Fruit fly (Drosophila melanogaster) whole organism, prepupa: ENCODE measurements around the gene yellow-e3.

Source experiments
- Blimp-1 ChIP-seq: fragments of 200-800 bp; sonication (Bioruptor generic); optimal IDR thresholded peaks from 3 replicates; lab custom pipeline; 2017; ENCODE audit warnings: missing biosample characterization, missing genetic modification characterization, mild to moderate bottlenecking, moderate library complexity, missing genetic modification reagents
- CG11294 ChIP-seq: fragments of 200-800 bp; sonication (Bioruptor generic); IDR thresholded peaks from 2 replicates; pipeline ENCODE4 v1.3.6; 2022; ENCODE audit warnings: missing biosample characterization, missing genetic modification characterization
- CG11762 ChIP-seq: fragments of 200-800 bp; sonication (Bioruptor generic); optimal IDR thresholded peaks from 3 replicates; lab custom pipeline; 2016; ENCODE audit warnings: missing biosample characterization, missing genetic modification characterization; ENCODE audit not compliant: insufficient read depth
- CG15336 ChIP-seq: fragments of 200-800 bp; sonication (Bioruptor generic); IDR thresholded peaks from 2 replicates; pipeline ENCODE4 v1.3.6; 2022; ENCODE audit warnings: missing biosample characterization, missing genetic modification characterization
- CG1621 ChIP-seq: fragments of 200-800 bp; sonication (Bioruptor generic); optimal IDR thresholded peaks from 3 replicates; lab custom pipeline; 2018; ENCODE audit warnings: missing biosample characterization, mild to moderate bottlenecking, missing genetic modification characterization
- CG16779 ChIP-seq: fragments of 200-800 bp; sonication (Bioruptor generic); optimal IDR thresholded peaks from 3 replicates; lab custom pipeline; 2017; ENCODE audit warnings: missing biosample characterization, mild to moderate bottlenecking, missing genetic modification characterization
- CG3032 ChIP-seq: fragments of 200-800 bp; optimal IDR thresholded peaks from 2 replicates; lab custom pipeline; 2019; ENCODE audit warnings: missing biosample characterization, mild to moderate bottlenecking, missing genetic modification characterization, moderate library complexity
- CG31627 ChIP-seq: fragments of 200-800 bp; sonication (Bioruptor generic); optimal IDR thresholded peaks from 3 replicates; lab custom pipeline; 2016; ENCODE audit warnings: missing biosample characterization, missing genetic modification characterization
- CG34406 ChIP-seq: fragments of 200-800 bp; sonication (Bioruptor generic); optimal IDR thresholded peaks from 3 replicates; lab custom pipeline; 2016; ENCODE audit warnings: missing biosample characterization, missing genetic modification characterization
- CG6163 ChIP-seq: fragments of 200-800 bp; sonication (Bioruptor generic); IDR thresholded peaks from 3 replicates; pipeline ENCODE4 v1.3.6; 2022; ENCODE audit warnings: missing biosample characterization, missing genetic modification characterization
- CG6276 ChIP-seq: fragments of 200-800 bp; sonication (Bioruptor generic); optimal IDR thresholded peaks from 2 replicates; lab custom pipeline; 2017; ENCODE audit warnings: missing biosample characterization, mild to moderate bottlenecking, missing genetic modification characterization
- CG6792 ChIP-seq: fragments of 200-800 bp; sonication (Bioruptor generic); optimal IDR thresholded peaks from 3 replicates; lab custom pipeline; 2016; ENCODE audit warnings: missing biosample characterization, missing genetic modification characterization
- CG6808 ChIP-seq: fragments of 200-800 bp; sonication (Bioruptor generic); optimal IDR thresholded peaks from 3 replicates; lab custom pipeline; 2017; ENCODE audit warnings: missing biosample characterization, missing genetic modification characterization, mild to moderate bottlenecking, moderate library complexity, missing genetic modification reagents
- CG6854 ChIP-seq: fragments of 200-800 bp; sonication (Bioruptor generic); optimal IDR thresholded peaks from 2 replicates; lab custom pipeline; 2017; ENCODE audit warnings: missing biosample characterization, mild to moderate bottlenecking, missing genetic modification characterization
- CG7368 ChIP-seq: fragments of 200-800 bp; sonication (Bioruptor generic); optimal IDR thresholded peaks from 3 replicates; lab custom pipeline; 2016; ENCODE audit warnings: missing biosample characterization, missing genetic modification characterization
- CG8119 ChIP-seq: fragments of 200-800 bp; sonication (Bioruptor generic); IDR thresholded peaks from 3 replicates; pipeline ENCODE4 v1.3.6; 2022; ENCODE audit warnings: missing biosample characterization, missing genetic modification characterization
- CG8319 ChIP-seq: fragments of 200-800 bp; sonication (Bioruptor generic); optimal IDR thresholded peaks from 3 replicates; lab custom pipeline; 2016; ENCODE audit warnings: missing biosample characterization, missing genetic modification characterization
- Eip93F ChIP-seq: fragments of 200-800 bp; sonication (Bioruptor generic); optimal IDR thresholded peaks from 2 replicates; lab custom pipeline; 2016; ENCODE audit warnings: missing biosample characterization, mild to moderate bottlenecking, missing genetic modification characterization
- Ets21C ChIP-seq: fragments of 200-800 bp; sonication (Bioruptor generic); optimal IDR thresholded peaks from 3 replicates; lab custom pipeline; 2016; ENCODE audit warnings: missing biosample characterization, missing genetic modification characterization
- Ets96B ChIP-seq: fragments of 200-800 bp; optimal IDR thresholded peaks from 2 replicates; lab custom pipeline; 2019; ENCODE audit warnings: missing biosample characterization, mild to moderate bottlenecking, missing genetic modification characterization, moderate library complexity
- Gug ChIP-seq: fragments of 200-800 bp; sonication (Bioruptor generic); IDR thresholded peaks from 2 replicates; pipeline ENCODE4 v1.3.6; 2022; ENCODE audit warnings: missing biosample characterization, missing genetic modification characterization
- Hr4 ChIP-seq: fragments of 200-800 bp; sonication (Bioruptor generic); optimal IDR thresholded peaks from 3 replicates; lab custom pipeline; 2016; ENCODE audit warnings: missing biosample characterization, missing genetic modification characterization
- Lpt ChIP-seq: fragments of 200-800 bp; sonication (Bioruptor generic); optimal IDR thresholded peaks from 3 replicates; lab custom pipeline; 2016; ENCODE audit warnings: missing biosample characterization, missing genetic modification characterization
- Met ChIP-seq: fragments of 200-800 bp; sonication (Bioruptor generic); optimal IDR thresholded peaks from 3 replicates; lab custom pipeline; 2016; ENCODE audit warnings: missing biosample characterization, missing genetic modification characterization
- OdsH ChIP-seq: fragments of 200-800 bp; sonication (Bioruptor generic); optimal IDR thresholded peaks from 3 replicates; lab custom pipeline; 2016; ENCODE audit warnings: missing biosample characterization, missing genetic modification characterization
- Smox ChIP-seq: fragments of 200-800 bp; sonication (Bioruptor generic); optimal IDR thresholded peaks from 3 replicates; lab custom pipeline; 2016; ENCODE audit warnings: missing biosample characterization, missing genetic modification characterization
- Sox102F ChIP-seq: fragments of 200-800 bp; sonication (Bioruptor generic); optimal IDR thresholded peaks from 2 replicates; lab custom pipeline; 2016; ENCODE audit warnings: missing biosample characterization, mild to moderate bottlenecking, missing genetic modification characterization
- Sox14 ChIP-seq: fragments of 200-800 bp; sonication (Bioruptor generic); optimal IDR thresholded peaks from 3 replicates; lab custom pipeline; 2016; ENCODE audit warnings: missing biosample characterization, missing genetic modification characterization
- Sox15 ChIP-seq: fragments of 200-800 bp; sonication (Bioruptor generic); optimal IDR thresholded peaks from 3 replicates; lab custom pipeline; 2016; ENCODE audit warnings: missing biosample characterization, missing genetic modification characterization
- achi ChIP-seq: fragments of 200-800 bp; sonication (Bioruptor generic); optimal IDR thresholded peaks from 3 replicates; lab custom pipeline; 2016; ENCODE audit warnings: missing biosample characterization, missing genetic modification characterization
- cyc ChIP-seq: fragments of 200-800 bp; sonication (Bioruptor generic); optimal IDR thresholded peaks from 3 replicates; lab custom pipeline; 2016; ENCODE audit warnings: missing biosample characterization, missing genetic modification characterization
- dsx ChIP-seq: fragments of 200-800 bp; optimal IDR thresholded peaks from 3 replicates; lab custom pipeline; 2019; ENCODE audit warnings: missing biosample characterization, mild to moderate bottlenecking, missing genetic modification characterization, moderate library complexity; ENCODE audit not compliant: poor library complexity, severe bottlenecking
- eg ChIP-seq: fragments of 200-800 bp; sonication (Bioruptor generic); IDR thresholded peaks from 3 replicates; pipeline ENCODE4 v1.3.6; 2022; ENCODE audit warnings: missing biosample characterization, missing genetic modification characterization
- esn ChIP-seq: fragments of 200-800 bp; sonication (Bioruptor generic); optimal IDR thresholded peaks from 2 replicates; lab custom pipeline; 2016; ENCODE audit warnings: missing biosample characterization, mild to moderate bottlenecking, missing genetic modification characterization, moderate library complexity
- fd59A ChIP-seq: fragments of 200-800 bp; sonication (Bioruptor generic); optimal IDR thresholded peaks from 2 replicates; lab custom pipeline; 2017; ENCODE audit warnings: missing biosample characterization, mild to moderate bottlenecking, missing genetic modification characterization, missing genetic modification reagents
- fkh ChIP-seq: fragments of 200-800 bp; sonication (Bioruptor generic); optimal IDR thresholded peaks from 3 replicates; lab custom pipeline; 2017; ENCODE audit warnings: missing biosample characterization, mild to moderate bottlenecking, missing genetic modification characterization, moderate library complexity
- net ChIP-seq: fragments of 200-800 bp; sonication (Bioruptor generic); optimal IDR thresholded peaks from 3 replicates; lab custom pipeline; 2016; ENCODE audit warnings: missing biosample characterization, missing genetic modification characterization
- pdm3 ChIP-seq: fragments of 200-800 bp; sonication (Bioruptor generic); optimal IDR thresholded peaks from 3 replicates; lab custom pipeline; 2016; ENCODE audit warnings: missing biosample characterization, missing genetic modification characterization
- salr ChIP-seq, 2 experiments: fragments of 200-800 bp; sonication (Bioruptor generic); optimal IDR thresholded peaks; 3 replicates each; lab custom pipeline; 2016 to 2018; ENCODE audit warnings: missing biosample characterization in 2 of 2, missing genetic modification characterization in 2 of 2, mild to moderate bottlenecking in 1 of 2
- spab ChIP-seq: fragments of 200-800 bp; sonication (Bioruptor generic); optimal IDR thresholded peaks from 2 replicates; lab custom pipeline; 2017; ENCODE audit warnings: missing biosample characterization, mild to moderate bottlenecking, missing genetic modification characterization, missing genetic modification reagents
- ss ChIP-seq, 2 experiments: fragments of 200-800 bp; sonication (Bioruptor generic); optimal IDR thresholded peaks; 2 replicates in 1 of 2; 3 replicates in 1 of 2; lab custom pipeline; 2017 to 2018; ENCODE audit warnings: mild to moderate bottlenecking in 2 of 2, missing biosample characterization in 2 of 2, missing genetic modification characterization in 2 of 2, moderate library complexity in 1 of 2
- svp ChIP-seq: fragments of 200-800 bp; sonication (Bioruptor generic); peaks from one replicate; lab custom pipeline; 2016; ENCODE audit warnings: missing biosample characterization, missing genetic modification characterization
- topi ChIP-seq: fragments of 200-800 bp; sonication (Bioruptor generic); optimal IDR thresholded peaks from 3 replicates; lab custom pipeline; 2016; ENCODE audit warnings: missing biosample characterization, missing genetic modification characterization
- vri ChIP-seq: fragments of 200-800 bp; sonication (Bioruptor generic); optimal IDR thresholded peaks from 3 replicates; lab custom pipeline; 2016; ENCODE audit warnings: missing biosample characterization, mild to moderate bottlenecking, missing genetic modification characterization

yellow-e3 gene

DNA sequence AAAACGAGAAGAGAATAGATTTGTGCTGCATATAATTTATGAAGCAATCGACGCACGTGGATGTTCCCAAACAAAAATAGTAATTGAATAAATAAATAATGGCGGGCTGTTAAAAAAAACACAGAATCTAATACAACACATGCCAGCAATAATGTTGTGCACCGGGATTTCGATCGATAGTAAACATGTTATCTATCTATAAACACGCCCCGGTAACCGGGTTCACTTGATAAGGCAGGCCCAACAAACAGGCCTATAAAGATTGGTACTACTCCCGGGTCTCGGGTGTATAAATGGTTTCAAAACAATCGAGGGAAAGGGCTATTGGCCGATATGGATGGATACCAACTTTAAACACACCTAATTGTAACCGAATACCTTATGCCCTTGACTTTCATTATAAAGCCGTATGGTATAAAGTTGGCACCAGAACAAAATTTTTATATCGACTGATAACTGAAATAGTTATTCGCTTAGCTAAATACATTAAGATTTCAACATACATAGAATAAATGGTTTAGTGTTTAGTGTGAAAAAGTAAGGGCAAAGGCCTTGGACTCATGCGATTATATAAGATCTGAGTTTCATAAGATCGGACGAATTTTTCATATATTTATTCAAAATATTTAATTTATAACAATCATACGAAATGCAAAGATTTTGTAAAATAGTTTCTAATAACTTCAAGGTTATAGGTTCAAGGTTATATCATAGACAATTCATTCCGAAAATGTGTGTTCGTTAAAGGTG is 38.8 kb downstream of the yellow-e3 start (continued):
- no peak for TF ChIP-seq CG6808 (GFP tag; lab: Kevin White, UChicago)
- TF ChIP-seq CG7368 = no peak
- TF ChIP-seq salr (GFP tag; optimal IDR thresholded peaks at IDR 0.05; lab: Kevin White, UChicago) = no peak
- no peak for TF ChIP-seq CG8119
- TF ChIP-seq Gug (GFP tag; lab: Robert Waterston, UW) = no peak
- TF ChIP-seq esn (GFP tag; lab: Kevin White, UChicago) = peak; percentile 7

DNA sequence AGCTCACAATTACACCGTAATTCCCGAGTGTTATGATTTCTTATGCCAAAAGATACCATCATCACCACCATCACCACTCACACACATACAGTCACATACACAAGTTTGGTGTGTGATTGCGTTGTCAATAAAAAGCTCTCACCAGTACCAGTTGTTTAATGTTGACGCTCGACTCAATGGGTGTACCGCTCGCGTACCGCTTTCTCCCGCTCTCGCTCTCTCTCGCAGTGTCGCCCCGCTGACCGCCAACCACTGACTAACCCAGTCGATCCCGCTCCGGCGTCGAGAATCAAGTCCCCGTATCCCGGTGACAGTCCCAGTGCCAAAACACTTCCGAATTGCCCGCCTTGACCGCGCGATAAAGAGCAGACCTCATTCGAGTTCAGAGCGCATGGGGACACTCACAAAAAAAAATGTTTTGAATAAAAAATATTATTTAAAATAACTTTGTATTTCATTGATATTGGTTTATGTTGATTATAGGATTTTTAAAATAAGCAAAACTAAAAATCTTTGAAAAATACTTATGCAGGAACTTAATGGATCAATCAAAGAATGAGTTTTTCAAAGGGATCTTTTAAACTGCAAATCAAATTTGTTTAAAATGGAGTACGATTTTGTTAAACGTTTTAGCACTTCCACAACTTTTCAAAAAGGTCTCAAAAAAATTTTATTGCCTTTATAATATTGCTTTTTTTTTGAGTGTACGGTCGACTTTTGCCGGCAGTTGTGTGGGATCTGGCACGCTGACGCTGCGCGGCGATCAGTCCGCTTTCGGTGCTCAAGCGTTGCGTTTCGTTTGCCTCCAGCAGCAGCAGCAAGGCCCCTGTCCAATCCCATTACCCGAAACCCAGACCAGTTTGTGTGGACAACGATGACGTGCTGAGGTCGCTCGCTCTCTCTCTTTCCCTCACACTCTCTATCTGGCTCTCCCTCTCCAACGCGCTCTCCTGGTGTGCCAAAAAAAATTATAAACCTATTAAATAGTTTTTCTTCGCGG is 40.2 kb downstream of the yellow-e3 start, which contains the start of gene Dic1:
Dic1 (plus strand) TSS at position 764 of the 1,000 bp plus-strand sequence.
- TF ChIP-seq Eip93F (peak; percentile 89), Blimp-1 (GFP tag; lab: Kevin White, UChicago) (peak; percentile 94), Hr4 (GFP tag; lab: Kevin White, UChicago) (peak; percentile 98), Sox102F (GFP tag; lab: Kevin White, UChicago) (peak; percentile 97), CG6854 (GFP tag; lab: Kevin White, UChicago) (peak; percentile 96), vri (peak; percentile 87), CG6163 (GFP tag; lab: Robert Waterston, UW) (peak; percentile 92), dsx (GFP tag; lab: Kevin White, UChicago) (peak; percentile 85), achi (GFP tag; lab: Kevin White, UChicago) (peak; percentile 97), Ets96B (peak; percentile 95), CG34406 (peak; percentile 98), ss (GFP tag; optimal IDR thresholded peaks at IDR 0.05; lab: Kevin White, UChicago) (peak; percentile 83 to 93), CG6792 (peak; percentile 96), CG6276 (GFP tag; lab: Kevin White, UChicago) (peak; percentile 98), CG6808 (GFP tag; lab: Kevin White, UChicago) (peak; percentile 95), Met (peak; percentile 97), eg (peak; percentile 93), CG11294 (peak; percentile 85; the same call in 1 of the 2 replicates), esn (GFP tag; lab: Kevin White, UChicago) (peak; percentile 99), spab (GFP tag; lab: Kevin White, UChicago) (peak; percentile 97), topi (GFP tag; lab: Kevin White, UChicago) (peak; percentile 98), CG1621 (tag; lab: Kevin White, UChicago) (peak; percentile 79), OdsH (peak; percentile 98), fkh (GFP tag; lab: Kevin White, UChicago) (peak; percentile 66), Ets21C (GFP tag; lab: Kevin White, UChicago) (peak; percentile 93), CG7368 (peak; percentile 92), Sox14 (peak; percentile 96), pdm3 (peak; percentile 97), CG3032 (tag; lab: Kevin White, UChicago) (peak; percentile 94), CG11762 (peak; percentile 98), CG31627 (peak; percentile 96), Smox (GFP tag; lab: Kevin White, UChicago) (peak; percentile 97), net (GFP tag; lab: Kevin White, UChicago) (peak; percentile 97), CG8119 (peak; percentile 96), CG15336 (GFP tag; lab: Robert Waterston, UW) (peak; percentile 96), CG8319 (peak; percentile 97), Lpt (GFP tag; lab: Kevin White, UChicago) (peak; percentile 98), svp (peak; percentile 100), salr (GFP tag; optimal IDR thresholded peaks at IDR 0.05; lab: Kevin White, UChicago) (peak; percentile 78 to 98), cyc (GFP tag; lab: Kevin White, UChicago) (peak; percentile 96), CG16779 (tag; lab: Kevin White, UChicago) (peak; percentile 93), Sox15 (GFP tag; lab: Kevin White, UChicago) (peak; percentile 96), fd59A (GFP tag; lab: Kevin White, UChicago) (peak; percentile 92)
